Worm (Caenorhabditis elegans): ENCODE results near the gene C14A4.6.

DNA sequence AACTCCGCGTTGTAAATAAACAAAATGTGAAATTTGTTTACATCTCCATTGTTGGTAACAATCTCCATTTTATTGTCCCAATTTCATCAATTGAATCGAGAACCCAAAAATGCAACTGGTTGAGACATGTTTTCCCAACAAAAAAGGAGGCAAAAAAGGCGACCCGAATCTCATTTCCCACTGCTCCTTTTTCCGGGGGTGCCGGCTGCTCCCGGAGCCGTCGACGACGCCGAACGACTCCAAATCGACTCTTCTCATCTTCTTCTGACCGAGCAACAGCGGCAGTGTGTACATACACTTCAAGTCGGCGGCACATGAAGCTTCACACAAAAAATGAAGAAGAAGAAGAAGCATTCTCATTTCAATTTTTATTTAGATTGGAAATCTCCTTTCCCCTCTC, 28.1 kb downstream of the C14A4.6 start:
- no peak for TF ChIP-seq him-1 (tag; optimal IDR thresholded peaks at IDR 0.05)
- no peak for TF ChIP-seq W03F9.2 (tag; optimal IDR thresholded peaks at IDR 0.05)
